Fruit fly (Drosophila melanogaster) whole organism, embryonic: Measurements from ENCODE around the gene CG31204.
A peak's percentile ranks its signal among the peaks of the same experiment; 100 is the strongest.

Source experiments
- Atf-2 ChIP-seq: fragments of 200-800 bp; sonication (Bioruptor generic); optimal IDR thresholded peaks from 2 replicates; lab custom pipeline; 2016; ENCODE audit warnings: missing biosample characterization, missing genetic modification characterization
- B-H1 ChIP-seq: fragments of 200-800 bp; sonication (Bioruptor generic); IDR thresholded peaks from 3 replicates; pipeline ENCODE4 v1.3.6; 2022; ENCODE audit warnings: missing biosample characterization, missing genetic modification characterization
- Bgb ChIP-seq: fragments of 200-800 bp; sonication (Bioruptor generic); IDR thresholded peaks from 2 replicates; pipeline ENCODE4 v1.3.6; 2022; ENCODE audit warnings: missing biosample characterization, missing genetic modification characterization; ENCODE audit not compliant: partially characterized antibody
- CG10543 ChIP-seq: fragments of 200-800 bp; sonication (Bioruptor generic); optimal IDR thresholded peaks from 3 replicates; lab custom pipeline; 2017; ENCODE audit warnings: missing biosample characterization, mild to moderate bottlenecking, missing genetic modification characterization, moderate library complexity
- CG11504 ChIP-seq: fragments of 200-800 bp; sonication (Bioruptor generic); optimal IDR thresholded peaks from 3 replicates; lab custom pipeline; 2019; ENCODE audit warnings: missing biosample characterization, mild to moderate bottlenecking, missing genetic modification characterization, moderate library complexity
- CG12236 ChIP-seq: fragments of 200-800 bp; sonication (Bioruptor generic); optimal IDR thresholded peaks from 2 replicates; lab custom pipeline; 2016; ENCODE audit warnings: missing biosample characterization, missing genetic modification characterization
- CG12299 ChIP-seq: fragments of 200-800 bp; sonication (Bioruptor generic); optimal IDR thresholded peaks from 2 replicates; lab custom pipeline; 2018; ENCODE audit warnings: missing biosample characterization, mild to moderate bottlenecking, missing genetic modification characterization
- CG14014 ChIP-seq: fragments of 200-800 bp; sonication (Bioruptor generic); IDR thresholded peaks from 2 replicates; pipeline ENCODE4 v1.3.6; 2022; ENCODE audit warnings: missing biosample characterization, missing genetic modification characterization
- CG14860 ChIP-seq: fragments of 200-800 bp; sonication (Bioruptor generic); IDR thresholded peaks from 3 replicates; pipeline ENCODE4 v1.3.6; 2022; ENCODE audit warnings: missing biosample characterization, missing genetic modification characterization; ENCODE audit not compliant: partially characterized antibody
- CG15011 ChIP-seq: fragments of 200-800 bp; sonication (Bioruptor generic); optimal IDR thresholded peaks from 3 replicates; lab custom pipeline; 2018; ENCODE audit warnings: missing biosample characterization, mild to moderate bottlenecking, missing genetic modification characterization
- CG15479 ChIP-seq: fragments of 200-800 bp; sonication (Bioruptor generic); optimal IDR thresholded peaks from 3 replicates; lab custom pipeline; 2019; ENCODE audit warnings: missing biosample characterization, mild to moderate bottlenecking, missing genetic modification characterization, moderate library complexity
- CG18011 ChIP-seq: fragments of 200-800 bp; sonication (Bioruptor generic); optimal IDR thresholded peaks from 2 replicates; lab custom pipeline; 2017; ENCODE audit warnings: missing biosample characterization, missing genetic modification characterization, mild to moderate bottlenecking, moderate library complexity, missing genotype
- CG2678 ChIP-seq: fragments of 200-800 bp; sonication (Bioruptor generic); optimal IDR thresholded peaks from 3 replicates; lab custom pipeline; 2019; ENCODE audit warnings: missing biosample characterization, mild to moderate bottlenecking, missing genetic modification characterization, moderate library complexity
- CG34376 ChIP-seq: fragments of 200-800 bp; sonication (Bioruptor generic); optimal IDR thresholded peaks from 2 replicates; lab custom pipeline; 2018; ENCODE audit warnings: missing biosample characterization, mild to moderate bottlenecking, missing genetic modification characterization
- CG3838 ChIP-seq: fragments of 200-800 bp; sonication (Bioruptor generic); optimal IDR thresholded peaks from 3 replicates; lab custom pipeline; 2016; ENCODE audit warnings: missing biosample characterization, missing genetic modification characterization
- CG42726 ChIP-seq: fragments of 200-800 bp; sonication (Bioruptor generic); IDR thresholded peaks from 2 replicates; pipeline ENCODE4 v1.3.6; 2022; ENCODE audit warnings: missing biosample characterization, missing genetic modification characterization; ENCODE audit not compliant: partially characterized antibody
- CG6272 ChIP-seq: fragments of 200-800 bp; sonication (Bioruptor generic); IDR thresholded peaks from 2 replicates; pipeline ENCODE4 v1.3.6; 2022; ENCODE audit warnings: missing biosample characterization, missing genetic modification characterization
- CG7357 ChIP-seq: fragments of 200-800 bp; sonication (Bioruptor generic); IDR thresholded peaks from 3 replicates; pipeline ENCODE4 v1.3.6; 2022; ENCODE audit warnings: missing biosample characterization, missing genetic modification characterization
- CG7786 ChIP-seq: fragments of 200-800 bp; sonication (Bioruptor generic); optimal IDR thresholded peaks from 2 replicates; lab custom pipeline; 2016; ENCODE audit warnings: missing biosample characterization, missing genetic modification characterization
- CG7839 ChIP-seq: fragments of 200-800 bp; sonication (Bioruptor generic); optimal IDR thresholded peaks from 3 replicates; lab custom pipeline; 2018; ENCODE audit warnings: missing biosample characterization, mild to moderate bottlenecking, missing genetic modification characterization, moderate library complexity
- CG9932 ChIP-seq: fragments of 200-800 bp; sonication (Bioruptor generic); IDR thresholded peaks from 2 replicates; pipeline ENCODE4 v1.3.6; 2022; ENCODE audit warnings: missing biosample characterization, missing genetic modification characterization
- CTCF ChIP-seq: fragments of 200-800 bp; sonication (Bioruptor generic); optimal IDR thresholded peaks from 2 replicates; lab custom pipeline; 2017; ENCODE audit warnings: missing biosample characterization, mild to moderate bottlenecking, missing genetic modification characterization, moderate library complexity
- CkIIα-i1 ChIP-seq: fragments of 200-800 bp; sonication (Bioruptor generic); IDR thresholded peaks from 2 replicates; pipeline ENCODE4 v1.3.6; 2022; ENCODE audit warnings: missing biosample characterization, missing genetic modification characterization
- Dip2 ChIP-seq: fragments of 200-800 bp; sonication (Bioruptor generic); IDR thresholded peaks from 2 replicates; pipeline ENCODE4 v1.3.6; 2022; ENCODE audit warnings: missing biosample characterization, missing genetic modification characterization
- Hey ChIP-seq: fragments of 200-800 bp; sonication (Bioruptor generic); optimal IDR thresholded peaks from 3 replicates; lab custom pipeline; 2018; ENCODE audit warnings: missing biosample characterization, mild to moderate bottlenecking, missing genetic modification characterization
- Hmx ChIP-seq: fragments of 200-800 bp; sonication (Bioruptor generic); optimal IDR thresholded peaks from 2 replicates; lab custom pipeline; 2016; ENCODE audit warnings: missing biosample characterization, missing genetic modification characterization
- Med ChIP-seq: fragments of 200-800 bp; sonication (Bioruptor generic); peaks from one replicate; lab custom pipeline; 2016; ENCODE audit warnings: missing biosample characterization, missing genetic modification characterization, mild to moderate bottlenecking, inconsistent platforms, moderate library complexity
- Mes4 ChIP-seq: fragments of 200-800 bp; sonication (Bioruptor generic); optimal IDR thresholded peaks from 2 replicates; lab custom pipeline; 2016; ENCODE audit warnings: missing biosample characterization, missing genetic modification characterization
- NfI ChIP-seq: fragments of 200-800 bp; sonication (Bioruptor generic); optimal IDR thresholded peaks from 3 replicates; lab custom pipeline; 2018; ENCODE audit warnings: missing biosample characterization, mild to moderate bottlenecking, missing genetic modification characterization, moderate library complexity
- Stat92E ChIP-seq, 3 experiments: fragments of >200 bp in 2 of 3; fragments of 200-800 bp in 1 of 3; sonication (Bioruptor generic) in 1 of 3; optimal IDR thresholded peaks; 2 replicates each; lab custom pipeline; 2017 to 2019; ENCODE audit warnings: missing biosample characterization in 3 of 3, missing genetic modification characterization in 3 of 3, mild to moderate bottlenecking in 1 of 3, moderate library complexity in 1 of 3
- abd-A ChIP-seq: fragments of 200-800 bp; sonication (Bioruptor generic); optimal IDR thresholded peaks from 3 replicates; lab custom pipeline; 2019; ENCODE audit warnings: missing biosample characterization, mild to moderate bottlenecking, missing genetic modification characterization, moderate library complexity
- ci ChIP-seq: fragments of 200-800 bp; sonication (Bioruptor generic); IDR thresholded peaks from 3 replicates; pipeline ENCODE4 v1.3.6; 2022; ENCODE audit warnings: missing biosample characterization, missing genetic modification characterization
- dati ChIP-seq: fragments of 200-800 bp; sonication (Bioruptor generic); IDR thresholded peaks from 2 replicates; pipeline ENCODE4 v1.3.6; 2022; ENCODE audit warnings: missing biosample characterization, missing genetic modification characterization
- dmrt11E ChIP-seq: fragments of 200-800 bp; sonication (Bioruptor generic); optimal IDR thresholded peaks from 3 replicates; lab custom pipeline; 2018; ENCODE audit warnings: missing biosample characterization, mild to moderate bottlenecking, missing genetic modification characterization, moderate library complexity
- emc ChIP-seq: fragments of 200-800 bp; sonication (Bioruptor generic); optimal IDR thresholded peaks from 2 replicates; lab custom pipeline; 2016; ENCODE audit warnings: missing biosample characterization, missing genetic modification characterization
- fd96Cb ChIP-seq: fragments of 200-800 bp; sonication (Bioruptor generic); optimal IDR thresholded peaks from 2 replicates; lab custom pipeline; 2018; ENCODE audit warnings: missing biosample characterization, mild to moderate bottlenecking, missing genetic modification characterization, moderate library complexity
- ftz-f1 ChIP-seq: fragments of 200-800 bp; sonication (Bioruptor generic); optimal IDR thresholded peaks from 2 replicates; lab custom pipeline; 2016; ENCODE audit warnings: missing biosample characterization, missing genetic modification characterization
- gsb ChIP-seq: fragments of 200-800 bp; sonication (Bioruptor generic); IDR thresholded peaks from 2 replicates; pipeline ENCODE4 v1.3.6; 2022; ENCODE audit warnings: missing biosample characterization, missing genetic modification characterization
- lola ChIP-seq, 3 experiments: fragments of >200 bp in 2 of 3; fragments of 200-800 bp in 1 of 3; sonication (Bioruptor generic) in 1 of 3; optimal IDR thresholded peaks; 2 replicates each; lab custom pipeline; 2017 to 2019; ENCODE audit warnings: missing biosample characterization in 3 of 3, missing genetic modification characterization in 3 of 3, mild to moderate bottlenecking in 1 of 3, moderate library complexity in 1 of 3
- luna ChIP-seq: fragments of 200-800 bp; sonication (Bioruptor generic); optimal IDR thresholded peaks from 2 replicates; lab custom pipeline; 2016; ENCODE audit warnings: missing biosample characterization, missing genetic modification characterization
- schlank ChIP-seq: fragments of 200-800 bp; sonication (Bioruptor generic); optimal IDR thresholded peaks from 2 replicates; lab custom pipeline; 2018; ENCODE audit warnings: missing biosample characterization, mild to moderate bottlenecking, missing genetic modification characterization
- sens ChIP-seq: fragments of 200-800 bp; sonication (Bioruptor generic); peaks from one replicate; lab custom pipeline; 2016; ENCODE audit warnings: missing biosample characterization, missing genetic modification characterization
- sim ChIP-seq: fragments of 200-800 bp; sonication (Bioruptor generic); IDR thresholded peaks from 2 replicates; pipeline ENCODE4 v1.3.6; 2022; ENCODE audit warnings: missing biosample characterization, missing genetic modification characterization
- sima ChIP-seq: fragments of 200-800 bp; sonication (Bioruptor generic); optimal IDR thresholded peaks from 2 replicates; lab custom pipeline; 2016; ENCODE audit warnings: missing biosample characterization, missing genetic modification characterization
- sna ChIP-seq: fragments of 200-800 bp; sonication (Bioruptor generic); IDR thresholded peaks from 2 replicates; pipeline ENCODE4 v1.3.6; 2022; ENCODE audit warnings: missing biosample characterization, missing genetic modification characterization; ENCODE audit not compliant: partially characterized antibody
- sr ChIP-seq: fragments of 200-800 bp; sonication (Bioruptor generic); IDR thresholded peaks from 3 replicates; pipeline ENCODE4 v1.3.6; 2022; ENCODE audit warnings: missing biosample characterization, missing genetic modification characterization
- tgo ChIP-seq: fragments of 200-800 bp; sonication (Bioruptor generic); IDR thresholded peaks from 3 replicates; pipeline ENCODE4 v1.3.6; 2022; ENCODE audit warnings: missing biosample characterization, missing genetic modification characterization
- vfl ChIP-seq: fragments of 200-800 bp; sonication (Bioruptor generic); optimal IDR thresholded peaks from 2 replicates; lab custom pipeline; 2016; ENCODE audit warnings: missing biosample characterization, missing genetic modification characterization
- zen ChIP-seq: fragments of 200-800 bp; sonication (Bioruptor generic); optimal IDR thresholded peaks from 3 replicates; lab custom pipeline; 2018; ENCODE audit warnings: missing biosample characterization, mild to moderate bottlenecking, missing genetic modification characterization, moderate library complexity

The CG31204 gene

dm6 chr3R:31404499-31405276, 11.4 kb upstream of the CG31204 start, which contains the start of gene Gprk2 (continued):
- TF ChIP-seq CG34376 (GFP tag; lab: Kevin White, UChicago) = peak; percentile 98
- peak; percentile 99 for TF ChIP-seq CG6272 (GFP tag; lab: Robert Waterston, UW)
- TF ChIP-seq CG11504 (tag; lab: Kevin White, UChicago) = peak; percentile 99
- TF ChIP-seq vfl (GFP tag; lab: Kevin White, UChicago) = peak; percentile 100
- peak; percentile 35 for TF ChIP-seq CG15479 (GFP tag; lab: Kevin White, UChicago)
- TF ChIP-seq Med = peak; percentile 100
- peak; percentile 99 for TF ChIP-seq ftz-f1 (GFP tag; lab: Kevin White, UChicago)
- peak; percentile 99 for TF ChIP-seq CG12236
- no peak for TF ChIP-seq sna (GFP tag; lab: Robert Waterston, UW)
- peak; percentile 100 for TF ChIP-seq CG9932
- peak; percentile 94 for TF ChIP-seq CG18011 (GFP tag; lab: Kevin White, UChicago)
- TF ChIP-seq fd96Cb (tag; lab: Kevin White, UChicago) = peak; percentile 100
- TF ChIP-seq sr (GFP tag; lab: Robert Waterston, UW) = peak; percentile 100
- peak; percentile 98 for TF ChIP-seq Hmx
- TF ChIP-seq CkIIα-i1 = peak; percentile 99
- TF ChIP-seq emc (GFP tag; lab: Kevin White, UChicago) = peak; percentile 99
- TF ChIP-seq tgo (GFP tag; lab: Robert Waterston, UW) = peak; percentile 100
- TF ChIP-seq CG3838 = peak; percentile 99
- TF ChIP-seq dati (GFP tag; lab: Robert Waterston, UW) = peak; percentile 99
- TF ChIP-seq B-H1 (GFP tag; lab: Robert Waterston, UW) = peak; percentile 100
- peak; percentile 100 for TF ChIP-seq CG2678 (tag; lab: Kevin White, UChicago)
- peak; percentile 100 for TF ChIP-seq sim (GFP tag; lab: Robert Waterston, UW)
- TF ChIP-seq NfI (GFP tag; lab: Kevin White, UChicago) = peak; percentile 100
- peak; percentile 100 for TF ChIP-seq CG7786 (GFP tag; lab: Kevin White, UChicago)
- TF ChIP-seq CG42726 (GFP tag; lab: Robert Waterston, UW) = no peak
- peak; percentile 62 for TF ChIP-seq CG10543
- TF ChIP-seq ci (GFP tag; lab: Robert Waterston, UW) = peak; percentile 100
- TF ChIP-seq CG12299 (tag; lab: Kevin White, UChicago) = peak; percentile 99
- TF ChIP-seq CG7839 = peak; percentile 100
- peak; percentile 99 for TF ChIP-seq sima
- peak; percentile 100 for TF ChIP-seq luna (GFP tag; lab: Kevin White, UChicago)
- TF ChIP-seq Bgb (GFP tag; lab: Robert Waterston, UW) = no peak
- TF ChIP-seq CTCF (GFP tag; lab: Kevin White, UChicago) = peak; percentile 81
- TF ChIP-seq Dip2 (GFP tag; lab: Robert Waterston, UW) = peak; percentile 82
- no peak for TF ChIP-seq CG14860 (GFP tag; lab: Robert Waterston, UW)
- peak; percentile 99 for TF ChIP-seq zen (tag; lab: Kevin White, UChicago)
- peak; percentile 100 for TF ChIP-seq CG15011 (GFP tag; lab: Kevin White, UChicago)
- peak in 1 of 3 experiments; percentile 98 for TF ChIP-seq Stat92E (GFP tag; optimal IDR thresholded peaks at IDR 0.05; lab: Kevin White, UChicago)
- peak; percentile 99 for TF ChIP-seq CG7357 (GFP tag; lab: Robert Waterston, UW)
- TF ChIP-seq sens (GFP tag; lab: Kevin White, UChicago) = peak; percentile 100
- TF ChIP-seq Mes4 = peak; percentile 100
- TF ChIP-seq lola (GFP tag; optimal IDR thresholded peaks at IDR 0.05; lab: Kevin White, UChicago) = peak in 1 of 3 experiments; percentile 99
- peak; percentile 100 for TF ChIP-seq CG14014 (GFP tag; lab: Robert Waterston, UW)
- TF ChIP-seq Hey (tag; lab: Kevin White, UChicago) = peak; percentile 97
- TF ChIP-seq gsb = peak; percentile 100
- no peak for TF ChIP-seq abd-A (tag; lab: Kevin White, UChicago)
- TF ChIP-seq schlank (tag; lab: Kevin White, UChicago) = peak; percentile 99
- peak; percentile 99 for TF ChIP-seq dmrt11E (tag; lab: Kevin White, UChicago)
- TF ChIP-seq Atf-2 (GFP tag; lab: Kevin White, UChicago) = peak; percentile 100
